Fruit fly (Drosophila melanogaster) whole organism, adult: Measurements from ENCODE around the gene CG10638.

Source experiments
- CG11617 ChIP-seq: fragments of 200-800 bp; sonication (Bioruptor generic); optimal IDR thresholded peaks from 2 replicates; lab custom pipeline; 2017; ENCODE audit warnings: mild to moderate bottlenecking, missing biosample characterization, missing genetic modification reagents, missing genetic modification characterization
- CG12768 ChIP-seq: fragments of 200-800 bp; sonication (Bioruptor generic); optimal IDR thresholded peaks from 2 replicates; lab custom pipeline; 2017; ENCODE audit warnings: missing biosample characterization, missing genetic modification characterization, mild to moderate bottlenecking, moderate library complexity, missing genetic modification reagents
- CG14711 ChIP-seq: fragments of 200-800 bp; sonication (Bioruptor generic); optimal IDR thresholded peaks from 2 replicates; lab custom pipeline; 2018; ENCODE audit warnings: missing biosample characterization, mild to moderate bottlenecking, missing genetic modification characterization, moderate library complexity
- CG1620 ChIP-seq: fragments of 200-800 bp; sonication (Bioruptor generic); optimal IDR thresholded peaks from 2 replicates; lab custom pipeline; 2016; ENCODE audit warnings: missing biosample characterization, missing genetic modification characterization
- CG33017 ChIP-seq: fragments of 200-800 bp; sonication (Bioruptor generic); optimal IDR thresholded peaks from 2 replicates; lab custom pipeline; 2018; ENCODE audit warnings: missing biosample characterization, mild to moderate bottlenecking, missing genetic modification characterization, moderate library complexity
- CG5204 ChIP-seq: fragments of 200-800 bp; sonication (Bioruptor generic); optimal IDR thresholded peaks from 2 replicates; lab custom pipeline; 2016; ENCODE audit warnings: missing biosample characterization, missing genetic modification characterization
- CG7045 ChIP-seq: fragments of 200-800 bp; sonication (Bioruptor generic); optimal IDR thresholded peaks from 2 replicates; lab custom pipeline; 2017; ENCODE audit warnings: missing biosample characterization, mild to moderate bottlenecking, missing genetic modification characterization
- CG7101 ChIP-seq: fragments of 200-800 bp; sonication (Bioruptor generic); optimal IDR thresholded peaks from 2 replicates; lab custom pipeline; 2018; ENCODE audit warnings: missing biosample characterization, mild to moderate bottlenecking, missing genetic modification characterization, moderate library complexity
- Clk ChIP-seq: fragments of 200-800 bp; sonication (Bioruptor generic); optimal IDR thresholded peaks from 2 replicates; lab custom pipeline; 2017; ENCODE audit warnings: missing biosample characterization, missing genetic modification characterization
- Crg-1 ChIP-seq: fragments of 200-800 bp; sonication (Bioruptor generic); optimal IDR thresholded peaks from 2 replicates; lab custom pipeline; 2016; ENCODE audit warnings: missing biosample characterization, missing genetic modification characterization
- Hr96 ChIP-seq: fragments of 200-800 bp; sonication (Bioruptor generic); optimal IDR thresholded peaks from 2 replicates; lab custom pipeline; 2016; ENCODE audit warnings: missing biosample characterization, missing genetic modification characterization
- Mnt ChIP-seq: fragments of 200-800 bp; sonication (Bioruptor generic); optimal IDR thresholded peaks from 2 replicates; lab custom pipeline; 2016; ENCODE audit warnings: missing biosample characterization, mild to moderate bottlenecking, missing genetic modification characterization
- bab1 ChIP-seq: fragments of 200-800 bp; sonication (Bioruptor generic); optimal IDR thresholded peaks from 3 replicates; lab custom pipeline; 2019; ENCODE audit warnings: missing biosample characterization, mild to moderate bottlenecking, missing genetic modification characterization, moderate library complexity
- cic ChIP-seq: fragments of 200-800 bp; sonication (Bioruptor generic); optimal IDR thresholded peaks from 2 replicates; lab custom pipeline; 2017; ENCODE audit warnings: missing biosample characterization, mild to moderate bottlenecking, missing genetic modification characterization, moderate library complexity
- cnc ChIP-seq, 2 experiments: fragments of >200 bp; optimal IDR thresholded peaks; 2 replicates each; lab custom pipeline; 2017
- kay ChIP-seq: fragments of 200-800 bp; sonication (Bioruptor generic); peaks from one replicate; lab custom pipeline; 2016; ENCODE audit warnings: missing biosample characterization, missing genetic modification characterization, borderline replicate concordance
- ovo ChIP-seq: fragments of 200-800 bp; sonication (Bioruptor generic); optimal IDR thresholded peaks from 2 replicates; lab custom pipeline; 2016; ENCODE audit warnings: missing biosample characterization, missing genetic modification characterization
- pad ChIP-seq: fragments of 200-800 bp; sonication (Bioruptor generic); optimal IDR thresholded peaks from 3 replicates; lab custom pipeline; 2017; ENCODE audit warnings: missing biosample characterization, missing genetic modification characterization, mild to moderate bottlenecking, moderate library complexity, missing genetic modification reagents
- tj ChIP-seq: fragments of 200-800 bp; sonication (Bioruptor generic); optimal IDR thresholded peaks from 3 replicates; lab custom pipeline; 2017; ENCODE audit warnings: missing biosample characterization, mild to moderate bottlenecking, missing genetic modification characterization, moderate library complexity
- toe ChIP-seq: fragments of 200-800 bp; sonication (Bioruptor generic); optimal IDR thresholded peaks from 2 replicates; lab custom pipeline; 2016; ENCODE audit warnings: missing biosample characterization, missing genetic modification characterization

CG10638 gene

DNA sequence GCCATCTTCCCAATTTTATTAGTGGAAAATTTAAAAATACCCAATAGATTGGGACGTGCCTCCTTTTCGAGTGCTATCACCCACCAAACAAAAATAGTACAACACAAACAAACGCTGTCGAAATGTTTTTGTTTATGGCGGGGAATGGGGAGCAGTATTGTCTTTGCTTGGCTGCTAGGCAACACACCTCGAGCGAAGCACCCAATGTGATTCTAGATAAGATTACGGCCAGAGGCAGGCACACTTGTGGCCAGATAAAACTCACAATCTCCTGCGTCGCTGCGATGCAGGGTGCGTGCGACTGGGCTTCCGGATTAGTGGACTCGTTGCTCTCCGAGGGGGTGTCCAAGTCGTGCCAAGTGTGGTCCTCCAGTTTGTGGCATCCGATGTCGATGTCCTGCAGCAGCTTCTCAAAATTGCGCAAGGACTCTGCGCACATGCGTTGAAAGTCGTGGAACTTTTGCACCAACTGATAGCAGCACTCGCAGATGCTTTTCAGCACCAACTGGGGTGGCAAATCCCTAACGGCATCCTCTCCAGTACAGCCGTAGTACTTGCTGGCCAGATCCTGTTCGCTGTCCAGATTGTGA, 5.9 kb upstream of the CG10638 start:
- TF ChIP-seq Clk (GFP tag; lab: Kevin White, UChicago) (no peak), Mnt (GFP tag; lab: Kevin White, UChicago) (peak; percentile 6)

DNA sequence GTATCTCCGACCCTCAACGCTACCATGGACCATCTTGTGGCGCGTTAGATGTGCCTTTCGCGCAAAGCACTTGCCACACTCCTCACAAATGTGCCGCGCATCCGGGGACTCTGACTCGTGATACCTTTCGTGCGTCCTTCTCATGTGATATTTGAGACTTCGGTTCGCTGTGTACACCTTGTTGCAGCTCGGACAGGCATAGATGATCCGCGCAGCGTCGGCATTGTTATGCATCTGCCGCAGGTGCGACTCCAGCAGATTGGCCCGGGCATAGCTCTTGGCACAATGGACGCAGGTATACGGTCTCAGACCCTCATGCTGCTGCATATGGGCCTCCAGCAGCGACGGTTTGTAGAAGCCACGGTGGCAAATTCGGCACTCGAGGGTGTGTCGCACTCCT, 4.9 kb upstream of the CG10638 start:
- no peak for TF ChIP-seq CG12768 (GFP tag; lab: Kevin White, UChicago)

DNA sequence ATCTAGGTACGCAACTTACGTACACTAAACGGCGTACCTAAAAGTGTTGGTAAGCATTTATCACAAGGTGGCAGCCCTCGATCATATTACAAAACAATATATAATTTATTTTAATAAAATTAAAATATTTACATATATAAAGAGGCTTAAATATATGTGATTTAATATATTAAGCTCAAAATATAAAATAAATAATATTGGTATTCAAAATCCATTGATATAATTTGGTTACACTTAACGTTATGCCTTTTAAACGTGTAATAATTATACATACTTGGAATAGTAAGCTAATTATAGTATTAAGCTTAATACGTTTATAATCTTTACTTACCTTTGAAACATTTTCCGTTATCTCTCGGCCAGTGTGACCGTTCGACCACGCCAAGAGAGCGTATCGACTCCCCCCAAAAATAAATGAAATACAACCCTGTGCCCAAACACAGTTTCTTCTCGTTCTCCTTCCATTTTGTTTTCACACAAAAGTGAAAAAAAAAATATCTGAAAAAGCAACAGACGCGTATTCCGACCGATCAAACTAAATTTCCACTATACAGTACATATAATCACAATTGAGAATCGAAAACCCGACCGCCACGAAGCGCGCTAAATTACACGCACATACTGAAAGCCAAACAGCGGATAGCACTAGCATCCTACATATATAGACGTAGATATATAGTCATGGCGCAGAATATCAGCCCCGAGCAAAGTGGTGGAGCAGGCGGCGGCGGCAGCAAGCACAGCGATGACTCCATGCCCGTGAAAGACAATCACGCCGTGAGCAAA, 2.9 kb upstream of the CG10638 start, which contains the start of the genes CG10646 and vih:
Gene CG10646, minus strand, starts transcription at position 30 of the 786 bp plus-strand sequence.
Gene vih, plus strand, starts transcription at position 428 of the 786 bp plus-strand sequence.
- TF ChIP-seq pad (GFP tag; lab: Kevin White, UChicago) (peak; percentile 61), CG12768 (GFP tag; lab: Kevin White, UChicago) (peak; percentile 29), CG7101 (tag; lab: Kevin White, UChicago) (peak; percentile 67), Crg-1 (peak; percentile 12), CG14711 (tag; lab: Kevin White, UChicago) (peak; percentile 74), CG33017 (tag; lab: Kevin White, UChicago) (peak; percentile 21), CG11617 (GFP tag; lab: Kevin White, UChicago) (peak; percentile 58), toe (no peak), CG5204 (GFP tag; lab: Kevin White, UChicago) (no peak), cnc (optimal IDR thresholded peaks at IDR 0.05; lab: Kevin White, UChicago) (no peak), CG1620 (GFP tag; lab: Kevin White, UChicago) (peak; percentile 8), Clk (GFP tag; lab: Kevin White, UChicago) (no peak), CG7045 (GFP tag; lab: Kevin White, UChicago) (peak; percentile 10), bab1 (peak; percentile 19), Mnt (GFP tag; lab: Kevin White, UChicago) (peak; percentile 42), cic (no peak), Hr96 (no peak), kay (no peak), tj (GFP tag; lab: Kevin White, UChicago) (peak; percentile 13), ovo (GFP tag; lab: Kevin White, UChicago) (peak; percentile 77)

DNA sequence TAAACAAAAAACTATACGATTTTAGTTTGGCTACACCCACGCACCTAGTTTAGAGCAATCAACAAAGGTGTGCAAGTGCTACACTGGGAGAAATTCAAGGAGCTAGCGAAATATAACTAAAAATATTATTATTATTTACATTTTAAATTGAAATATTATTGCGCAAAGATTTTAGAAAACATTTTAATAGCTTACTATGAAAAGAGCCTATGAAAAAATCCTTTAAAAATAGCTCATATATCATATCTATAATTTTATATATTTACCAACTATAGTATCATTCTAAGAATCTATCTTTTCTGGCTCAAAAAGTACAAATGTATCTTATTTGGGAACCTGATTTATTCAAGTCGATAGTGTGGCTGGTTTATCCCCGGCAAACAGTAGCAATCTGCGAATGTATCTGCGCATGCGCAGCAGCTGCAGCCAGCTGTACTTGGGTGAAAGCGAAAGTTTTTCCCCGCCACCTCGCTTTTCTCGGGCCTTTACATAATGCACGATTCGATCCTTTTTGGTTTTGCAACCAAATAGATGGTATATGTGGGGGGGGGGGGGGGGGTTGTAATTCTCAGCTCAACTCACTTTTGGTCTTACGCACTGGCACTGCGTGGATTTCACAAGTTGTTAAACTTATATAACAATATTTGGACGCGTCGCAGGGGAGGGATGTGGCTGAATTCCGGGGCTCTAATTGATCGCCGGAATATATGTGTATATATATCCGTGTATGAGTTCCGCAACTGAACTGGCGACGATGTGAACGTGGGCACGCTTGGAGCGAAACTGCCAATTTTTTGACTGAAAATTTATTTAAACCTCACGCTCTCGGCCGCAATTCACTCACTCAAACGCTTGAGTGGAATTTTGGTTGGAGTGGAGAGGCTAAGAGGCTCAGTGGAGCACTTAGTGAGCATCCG, 4.4 kb downstream of the CG10638 start, which contains the start of gene CG10657:
Gene CG10657, minus strand, starts transcription at position 789 of the 917 bp plus-strand sequence.
- peak; percentile 25 for TF ChIP-seq kay
- no peak for TF ChIP-seq Clk (GFP tag; lab: Kevin White, UChicago)

DNA sequence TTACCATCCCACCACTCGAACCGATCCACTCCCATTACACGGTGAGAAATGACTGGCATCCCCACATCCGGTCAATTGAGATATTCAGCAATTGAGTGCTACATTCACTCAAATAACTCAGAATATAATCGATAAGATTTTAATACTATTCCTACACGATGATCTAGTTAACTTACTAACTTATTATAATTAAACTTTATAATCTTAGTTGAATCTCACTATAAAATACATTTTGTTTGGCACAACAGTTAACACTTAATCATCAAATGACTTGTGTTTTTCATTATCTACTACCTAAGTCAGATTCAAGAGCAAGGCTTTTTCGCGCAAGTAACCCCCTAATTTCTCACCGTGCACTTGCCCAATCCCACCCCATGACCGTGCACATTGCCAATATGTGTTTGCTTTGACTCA, 5.8 kb downstream of the CG10638 start:
- TF ChIP-seq Mnt (GFP tag; lab: Kevin White, UChicago) (no peak), CG5204 (GFP tag; lab: Kevin White, UChicago) (peak; percentile 27)

DNA sequence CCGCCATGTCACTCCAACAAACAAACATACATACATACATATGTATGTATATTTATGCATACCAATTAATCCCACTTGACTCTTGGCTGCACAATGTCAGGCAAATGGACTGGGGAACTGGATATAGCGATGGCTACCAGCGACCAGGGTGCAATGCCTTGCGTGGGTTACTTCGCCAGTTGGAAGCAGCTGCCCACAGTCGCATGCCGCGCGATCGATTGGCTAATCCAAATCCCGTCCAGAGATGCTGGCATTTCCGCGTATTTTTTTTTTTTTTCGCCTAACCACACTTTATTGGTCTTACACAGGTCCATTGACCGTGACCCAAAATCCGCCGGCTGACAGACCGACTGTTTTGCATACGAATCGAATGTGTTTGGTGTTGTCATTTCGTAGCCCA, 6.8 kb downstream of the CG10638 start:
- TF ChIP-seq tj (GFP tag; lab: Kevin White, UChicago) (no peak), CG1620 (GFP tag; lab: Kevin White, UChicago) (no peak), CG11617 (GFP tag; lab: Kevin White, UChicago) (no peak), bab1 (no peak), CG33017 (tag; lab: Kevin White, UChicago) (no peak), kay (no peak), cic (no peak), Clk (GFP tag; lab: Kevin White, UChicago) (no peak), Crg-1 (no peak), CG5204 (GFP tag; lab: Kevin White, UChicago) (no peak), CG14711 (tag; lab: Kevin White, UChicago) (no peak), pad (GFP tag; lab: Kevin White, UChicago) (no peak), Hr96 (no peak), ovo (GFP tag; lab: Kevin White, UChicago) (no peak)
